Worm (Caenorhabditis elegans): ENCODE data around the gene F46C8.1.

Gene F46C8.1

DNA sequence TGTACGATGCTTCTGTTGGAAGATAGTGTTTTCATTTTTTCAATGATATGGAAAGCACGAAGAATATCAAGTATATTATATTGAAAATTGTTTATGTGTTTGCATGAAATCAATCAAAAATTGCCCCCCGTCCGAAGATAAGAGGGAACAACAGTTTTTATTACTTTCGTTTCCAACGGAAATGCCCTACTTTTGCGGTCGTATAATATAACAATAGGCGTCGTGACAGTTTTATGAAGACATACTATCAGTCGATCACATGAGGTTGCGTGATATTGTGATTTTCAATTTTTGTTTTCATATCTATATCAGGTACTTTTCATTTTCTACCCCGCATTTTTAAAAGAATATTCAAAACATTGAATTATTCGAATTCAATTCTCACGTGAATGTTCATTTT is 47.8 kb downstream of the F46C8.1 start:
- peak; percentile 51 for TF ChIP-seq nhr-90 (tag; optimal IDR thresholded peaks at IDR 0.05; ENCODE audit: poor library complexity)
- no peak for TF ChIP-seq swsn-7 (tag; optimal IDR thresholded peaks at IDR 0.05)
- TF ChIP-seq xbp-1 (tag; optimal IDR thresholded peaks at IDR 0.05): no peak
- peak; percentile 47 for TF ChIP-seq nhr-71 (tag; optimal IDR thresholded peaks at IDR 0.05)
- peak in 1 of 2 experiments; percentile 40 for TF ChIP-seq lin-35 (GFP tag; optimal IDR thresholded peaks at IDR 0.05)
- TF ChIP-seq dpl-1 (GFP tag; optimal IDR thresholded peaks at IDR 0.05): no peak
- peak; percentile 29 for TF ChIP-seq nhr-20 (tag; optimal IDR thresholded peaks at IDR 0.05)
- TF ChIP-seq aly-2 (tag; optimal IDR thresholded peaks at IDR 0.05): no peak
- peak; percentile 88 for TF ChIP-seq blmp-1 (tag; optimal IDR thresholded peaks at IDR 0.05)
- TF ChIP-seq nhr-85 (tag): peak; percentile 82
- TF ChIP-seq nhr-77 (tag; optimal IDR thresholded peaks at IDR 0.05): no peak
- TF ChIP-seq nhr-47 (tag; optimal IDR thresholded peaks at IDR 0.05): no peak
- peak; percentile 24 for TF ChIP-seq elt-2 (tag; optimal IDR thresholded peaks at IDR 0.05)
- no peak for TF ChIP-seq tbx-2 (tag; optimal IDR thresholded peaks at IDR 0.05)
- no peak for TF ChIP-seq fos-1 (tag; optimal IDR thresholded peaks at IDR 0.05)
- TF ChIP-seq lin-14 (GFP tag; optimal IDR thresholded peaks at IDR 0.05): peak; percentile 49
- TF ChIP-seq elt-3 (tag; optimal IDR thresholded peaks at IDR 0.05): peak in 2 of 6 experiments; percentile 29 to 68
- no peak for TF ChIP-seq pqm-1 (tag; optimal IDR thresholded peaks at IDR 0.05)
- TF ChIP-seq egl-13 (tag; optimal IDR thresholded peaks at IDR 0.05): no peak

DNA sequence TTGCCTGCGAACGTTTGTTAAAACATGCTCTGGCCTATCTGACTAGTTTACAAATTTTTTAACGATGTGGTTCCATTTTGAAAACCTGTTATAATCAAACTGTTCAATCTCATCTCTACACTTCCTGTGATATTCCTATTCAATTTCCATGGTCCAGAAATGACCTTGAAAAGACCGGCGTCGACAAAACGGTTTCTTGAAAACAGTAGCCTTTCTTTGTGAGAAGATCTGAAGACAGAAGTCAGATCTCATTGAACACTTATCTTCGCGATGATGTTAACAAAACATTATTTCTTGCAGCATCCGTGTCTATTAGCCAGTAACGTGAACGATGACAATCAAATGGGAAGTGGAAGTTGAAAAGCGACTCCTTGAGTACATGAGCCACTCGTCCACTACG is 48.4 kb downstream of the F46C8.1 start, which contains the start of gene C44E12.1:
TSS of gene C44E12.1 (plus strand) at position 301 of the 400 bp plus-strand sequence.
- TF ChIP-seq lin-14 (GFP tag; optimal IDR thresholded peaks at IDR 0.05) (peak; percentile 8), lsy-2 (tag; optimal IDR thresholded peaks at IDR 0.05) (no peak), tbx-2 (tag; optimal IDR thresholded peaks at IDR 0.05) (no peak), nhr-85 (tag) (peak; percentile 7), elt-2 (tag; optimal IDR thresholded peaks at IDR 0.05) (no peak), efl-1 (optimal IDR thresholded peaks at IDR 0.05) (no peak), efl-1 (GFP tag; optimal IDR thresholded peaks at IDR 0.05 in 1 of 2) (peak in 1 of 2 experiments; percentile 53), Y116A8C.19 (tag; optimal IDR thresholded peaks at IDR 0.05; ENCODE audit: borderline replicate concordance) (no peak)

All from whole organism, L1 larva.